Worm (Caenorhabditis elegans) whole organism, late embryonic: ENCODE data around the gene irld-55.

ENCODE experiments used
- C38D4.7 ChIP-seq: fragments of 200-800 bp; sonication (Bioruptor generic); optimal IDR thresholded peaks from 2 replicates; lab custom pipeline; 2018; ENCODE audit warnings: mild to moderate bottlenecking, missing genetic modification characterization, moderate library complexity, missing compliant biosample characterization
- K09A11.1 ChIP-seq: sonication (generic microtip); optimal IDR thresholded peaks from 2 replicates; lab custom pipeline; 2017; ENCODE audit warnings: antibody characterized with exemption, mild to moderate bottlenecking, missing genetic modification characterization, missing compliant biosample characterization; ENCODE audit not compliant: insufficient read depth
- ahr-1 ChIP-seq: sonication (generic microtip); optimal IDR thresholded peaks from 2 replicates; lab custom pipeline; 2016; ENCODE audit warnings: missing genetic modification characterization, missing compliant biosample characterization
- ama-1 ChIP-seq: fragments of 150-350 bp; optimal IDR thresholded peaks from 2 replicates; lab custom pipeline; 2014
- ceh-14 ChIP-seq: sonication (generic microtip); optimal IDR thresholded peaks from 2 replicates; lab custom pipeline; 2016; ENCODE audit warnings: missing genotype, missing genetic modification characterization, missing compliant biosample characterization
- ceh-19 ChIP-seq: fragments of 200-800 bp; sonication (Bioruptor generic); optimal IDR thresholded peaks from 2 replicates; lab custom pipeline; 2018; ENCODE audit warnings: mild to moderate bottlenecking, missing genetic modification characterization, missing compliant biosample characterization
- ceh-2 ChIP-seq: sonication (generic microtip); optimal IDR thresholded peaks from 2 replicates; lab custom pipeline; 2016; ENCODE audit warnings: missing genotype, missing genetic modification characterization, missing compliant biosample characterization
- ceh-22 ChIP-seq: sonication (generic microtip); optimal IDR thresholded peaks from 2 replicates; lab custom pipeline; 2017; ENCODE audit warnings: missing biosample characterization, missing genetic modification characterization
- ceh-31 ChIP-seq: sonication (generic microtip); optimal IDR thresholded peaks from 2 replicates; lab custom pipeline; 2016; ENCODE audit warnings: missing genetic modification characterization, missing compliant biosample characterization
- ceh-45 ChIP-seq: fragments of 200-800 bp; sonication (Bioruptor generic); IDR thresholded peaks from 2 replicates; pipeline ENCODE4 v1.3.6; 2022; ENCODE audit warnings: missing genetic modification reagents, missing genetic modification characterization, missing compliant biosample characterization
- ceh-6 ChIP-seq: fragments of 200-800 bp; sonication (Bioruptor generic); optimal IDR thresholded peaks from 2 replicates; lab custom pipeline; 2018; ENCODE audit warnings: mild to moderate bottlenecking, missing genetic modification characterization, missing compliant biosample characterization
- ceh-9 ChIP-seq: sonication (generic microtip); optimal IDR thresholded peaks from 2 replicates; lab custom pipeline; 2016; ENCODE audit warnings: mild to moderate bottlenecking, missing genetic modification characterization, inconsistent platforms, missing compliant biosample characterization
- che-1 ChIP-seq: sonication (generic microtip); optimal IDR thresholded peaks from 2 replicates; lab custom pipeline; 2016; ENCODE audit warnings: mild to moderate bottlenecking, missing genetic modification characterization, missing compliant biosample characterization
- dve-1 ChIP-seq: sonication (generic microtip); optimal IDR thresholded peaks from 2 replicates; lab custom pipeline; 2017; ENCODE audit warnings: antibody characterized with exemption, mild to moderate bottlenecking, missing genetic modification characterization, missing compliant biosample characterization
- elt-2 ChIP-seq: sonication (generic microtip); optimal IDR thresholded peaks from 2 replicates; lab custom pipeline; 2016; ENCODE audit warnings: missing genetic modification reagents, missing genetic modification characterization, missing compliant biosample characterization
- elt-4 ChIP-seq: sonication (generic microtip); optimal IDR thresholded peaks from 2 replicates; lab custom pipeline; 2016; ENCODE audit warnings: missing genetic modification characterization, missing compliant biosample characterization
- ets-4 ChIP-seq: sonication (generic microtip); optimal IDR thresholded peaks from 2 replicates; lab custom pipeline; 2016; ENCODE audit warnings: missing genetic modification characterization, missing compliant biosample characterization
- eyg-1 ChIP-seq: sonication (generic microtip); optimal IDR thresholded peaks from 2 replicates; lab custom pipeline; 2016; ENCODE audit warnings: missing genotype, missing genetic modification characterization, missing compliant biosample characterization
- fax-1 ChIP-seq: sonication (generic microtip); optimal IDR thresholded peaks from 2 replicates; lab custom pipeline; 2016; ENCODE audit warnings: missing genotype, missing genetic modification characterization, missing compliant biosample characterization
- fkh-10 ChIP-seq: fragments of 150-350 bp; optimal IDR thresholded peaks from 2 replicates; lab custom pipeline; 2014; ENCODE audit warnings: missing biosample characterization, missing genetic modification reagents, missing genetic modification characterization
- fkh-6 ChIP-seq: sonication (generic microtip); optimal IDR thresholded peaks from 2 replicates; lab custom pipeline; 2016; ENCODE audit warnings: missing genetic modification characterization, missing compliant biosample characterization
- gmeb-2 ChIP-seq: sonication (generic microtip); optimal IDR thresholded peaks from 2 replicates; lab custom pipeline; 2016; ENCODE audit warnings: missing genetic modification characterization, inconsistent platforms, missing compliant biosample characterization
- hlh-15 ChIP-seq: sonication (generic microtip); optimal IDR thresholded peaks from 2 replicates; lab custom pipeline; 2016; ENCODE audit warnings: missing genetic modification characterization, missing compliant biosample characterization
- hlh-30 ChIP-seq: sonication (generic microtip); optimal IDR thresholded peaks from 2 replicates; lab custom pipeline; 2017; ENCODE audit warnings: antibody characterized with exemption, missing genetic modification characterization, missing compliant biosample characterization; ENCODE audit not compliant: insufficient read depth
- hlh-8 ChIP-seq: sonication (generic microtip); optimal IDR thresholded peaks from 2 replicates; lab custom pipeline; 2016; ENCODE audit warnings: missing genotype, missing genetic modification characterization, missing compliant biosample characterization
- lin-11 ChIP-seq: fragments of 200-800 bp; sonication (Bioruptor generic); optimal IDR thresholded peaks from 2 replicates; lab custom pipeline; 2018; ENCODE audit warnings: mild to moderate bottlenecking, missing genetic modification characterization, missing compliant biosample characterization
- mec-3 ChIP-seq: sonication (generic microtip); optimal IDR thresholded peaks from 2 replicates; lab custom pipeline; 2016; ENCODE audit warnings: borderline replicate concordance, missing genetic modification characterization, missing compliant biosample characterization
- nfya-1 ChIP-seq: sonication (generic microtip); optimal IDR thresholded peaks from 2 replicates; lab custom pipeline; 2017; ENCODE audit warnings: missing genetic modification characterization, mild to moderate bottlenecking, missing compliant biosample characterization, antibody characterized with exemption, moderate library complexity
- nhr-11 ChIP-seq: fragments of 150-350 bp; optimal IDR thresholded peaks from 2 replicates; lab custom pipeline; 2014; ENCODE audit warnings: missing biosample characterization, missing genetic modification characterization
- nhr-232 ChIP-seq: sonication (generic microtip); optimal IDR thresholded peaks from 2 replicates; lab custom pipeline; 2016; ENCODE audit warnings: missing genetic modification characterization, missing compliant biosample characterization
- pag-3 ChIP-seq: sonication (generic microtip); optimal IDR thresholded peaks from 2 replicates; lab custom pipeline; 2016; ENCODE audit warnings: missing compliant biosample characterization, missing genetic modification characterization, borderline replicate concordance
- pros-1 ChIP-seq: fragments of 150-350 bp; optimal IDR thresholded peaks from 2 replicates; lab custom pipeline; 2014; ENCODE audit warnings: missing biosample characterization, missing genetic modification reagents, missing genetic modification characterization
- ref-2 ChIP-seq: sonication (generic microtip); optimal IDR thresholded peaks from 2 replicates; lab custom pipeline; 2016; ENCODE audit warnings: missing genetic modification characterization, missing compliant biosample characterization
- rnt-1 ChIP-seq: sonication (generic microtip); optimal IDR thresholded peaks from 2 replicates; lab custom pipeline; 2016; ENCODE audit warnings: missing genetic modification characterization, missing compliant biosample characterization
- sdc-2 ChIP-seq: sonication (generic microtip); optimal IDR thresholded peaks from 2 replicates; lab custom pipeline; 2016; ENCODE audit warnings: missing genotype, missing genetic modification characterization, missing compliant biosample characterization
- sox-4 ChIP-seq: sonication (generic microtip); optimal IDR thresholded peaks from 2 replicates; lab custom pipeline; 2017; ENCODE audit warnings: mild to moderate bottlenecking, missing genetic modification characterization, inconsistent platforms, missing compliant biosample characterization
- tbx-2 ChIP-seq: sonication (generic microtip); optimal IDR thresholded peaks from 2 replicates; lab custom pipeline; 2016; ENCODE audit warnings: missing genetic modification characterization, missing compliant biosample characterization
- tbx-7 ChIP-seq: sonication (generic microtip); optimal IDR thresholded peaks from 2 replicates; lab custom pipeline; 2016; ENCODE audit warnings: missing genotype, missing genetic modification characterization, missing compliant biosample characterization
- ttx-3 ChIP-seq: sonication (generic microtip); optimal IDR thresholded peaks from 2 replicates; lab custom pipeline; 2016; ENCODE audit warnings: missing genetic modification reagents, missing genetic modification characterization, missing compliant biosample characterization
- unc-3 ChIP-seq, 2 experiments: fragments of 200-800 bp in 1 of 2; sonication (Bioruptor generic) in 1 of 2; sonication (generic microtip) in 1 of 2; conservative IDR thresholded peaks in 1 of 2; optimal IDR thresholded peaks in 1 of 2; 2 replicates each; pipeline versions ENCODE4 v1.3.6 to Lab custom; 2016 to 2022; ENCODE audit warnings: missing compliant biosample characterization in 2 of 2, missing genetic modification characterization in 2 of 2, missing genetic modification reagents in 1 of 2
- unc-42 ChIP-seq: sonication (generic microtip); optimal IDR thresholded peaks from 2 replicates; lab custom pipeline; 2016; ENCODE audit warnings: missing genotype, missing genetic modification characterization, missing compliant biosample characterization
- unc-55 ChIP-seq: sonication (generic microtip); optimal IDR thresholded peaks from 2 replicates; lab custom pipeline; 2017; ENCODE audit warnings: missing biosample characterization, missing genetic modification reagents, missing genetic modification characterization
- zip-5 ChIP-seq: sonication (generic microtip); optimal IDR thresholded peaks from 2 replicates; lab custom pipeline; 2016; ENCODE audit warnings: missing genetic modification characterization, missing compliant biosample characterization
- ztf-16 ChIP-seq: sonication (generic microtip); optimal IDR thresholded peaks from 2 replicates; lab custom pipeline; 2017; ENCODE audit warnings: missing genetic modification characterization, missing compliant biosample characterization

irld-55 gene

ce11 chrIV:14050442-14050841 is 30.4 kb downstream of the irld-55 start:
- TF ChIP-seq elt-2 (tag; lab: Kevin White, UChicago) (peak; percentile 77), fkh-6 (no peak), ceh-22 (tag; lab: Kevin White, UChicago) (no peak), ttx-3 (tag; lab: Kevin White, UChicago) (no peak)

- no peak for TF ChIP-seq nhr-11
- no peak for TF ChIP-seq ceh-2 (tag; lab: Kevin White, UChicago)
- TF ChIP-seq eyg-1 (tag; lab: Kevin White, UChicago): no peak
- TF ChIP-seq rnt-1 (tag; lab: Kevin White, UChicago): no peak
- TF ChIP-seq ceh-6 (GFP tag; lab: Kevin White, UChicago): no peak
- no peak for TF ChIP-seq C38D4.7
- TF ChIP-seq unc-42 (tag; lab: Kevin White, UChicago): no peak
- no peak for TF ChIP-seq unc-3 (GFP tag; conservative IDR thresholded peaks at IDR 0.05; lab: Robert Waterston, UW)
- no peak for TF ChIP-seq unc-3 (tag; optimal IDR thresholded peaks at IDR 0.05; lab: Kevin White, UChicago)
- no peak for TF ChIP-seq elt-4 (tag; lab: Kevin White, UChicago)
- TF ChIP-seq gmeb-2 (tag; lab: Kevin White, UChicago): no peak
- TF ChIP-seq mec-3 (tag; lab: Kevin White, UChicago): no peak
- TF ChIP-seq fkh-6: no peak
- TF ChIP-seq ceh-9 (tag; lab: Kevin White, UChicago): no peak
- TF ChIP-seq fax-1: no peak
- TF ChIP-seq ceh-45 (GFP tag; lab: Robert Waterston, UW): no peak
- TF ChIP-seq ref-2 (tag; lab: Kevin White, UChicago): no peak
These were observed 30.9 kb downstream of the irld-55 start, which contains the start of gene semo-1 for ce11 chrIV:14050900-14051299. Gene semo-1 (plus strand): TSS chrIV:14051200.

ce11 chrIV:14060612-14061011 is 40.6 kb downstream of the irld-55 start, which contains the start of gene Y37A1B.4:
Gene Y37A1B.4 (minus strand): TSS chrIV:14060712.
- TF ChIP-seq K09A11.1 (tag; lab: Kevin White, UChicago) (no peak), unc-3 (GFP tag; conservative IDR thresholded peaks at IDR 0.05; lab: Robert Waterston, UW) (no peak), unc-3 (tag; optimal IDR thresholded peaks at IDR 0.05; lab: Kevin White, UChicago) (no peak), lin-11 (no peak), pag-3 (tag; lab: Kevin White, UChicago) (no peak), ceh-22 (tag; lab: Kevin White, UChicago) (no peak), eyg-1 (tag; lab: Kevin White, UChicago) (no peak), hlh-15 (no peak), fkh-10 (no peak), ceh-6 (GFP tag; lab: Kevin White, UChicago) (no peak), nfya-1 (no peak), ceh-31 (tag; lab: Kevin White, UChicago) (no peak), dve-1 (tag; lab: Kevin White, UChicago) (no peak), elt-2 (tag; lab: Kevin White, UChicago) (no peak), ceh-14 (no peak), hlh-30 (tag; lab: Kevin White, UChicago) (no peak), ahr-1 (tag; lab: Kevin White, UChicago) (no peak), rnt-1 (tag; lab: Kevin White, UChicago) (no peak), ztf-16 (tag; lab: Kevin White, UChicago) (no peak), ceh-19 (GFP tag; lab: Kevin White, UChicago) (no peak)

- TF ChIP-seq ets-4 (tag; lab: Kevin White, UChicago) (no peak), hlh-15 (no peak), ceh-14 (no peak), che-1 (tag; lab: Kevin White, UChicago) (no peak), tbx-2 (tag; lab: Kevin White, UChicago) (no peak), ama-1 (lab: Kevin White, UChicago) (no peak), ceh-19 (GFP tag; lab: Kevin White, UChicago) (no peak), pros-1 (no peak), lin-11 (no peak), unc-55 (GFP tag; lab: Kevin White, UChicago) (no peak), ceh-9 (tag; lab: Kevin White, UChicago) (no peak), hlh-8 (tag; lab: Kevin White, UChicago) (no peak), unc-3 (GFP tag; conservative IDR thresholded peaks at IDR 0.05; lab: Robert Waterston, UW) (no peak), unc-3 (tag; optimal IDR thresholded peaks at IDR 0.05; lab: Kevin White, UChicago) (no peak), nhr-232 (no peak), C38D4.7 (no peak), tbx-7 (tag; lab: Kevin White, UChicago) (no peak), ceh-45 (GFP tag; lab: Robert Waterston, UW) (no peak), sox-4 (tag; lab: Kevin White, UChicago) (no peak), zip-5 (tag; lab: Kevin White, UChicago) (no peak), sdc-2 (tag; lab: Kevin White, UChicago) (no peak)
These were observed 46.4 kb downstream of the irld-55 start for ce11 chrIV:14066403-14066802.
